Fruit fly (Drosophila melanogaster) whole organism, embryonic: ENCODE measurements around the gene Nepl4.
A peak's percentile ranks its signal among the peaks of the same experiment; 100 is the strongest.

Source experiments
- Adf1 ChIP-seq: fragments of 200-800 bp; sonication (Bioruptor generic); IDR thresholded peaks from 2 replicates; pipeline ENCODE4 v1.3.6; 2022; ENCODE audit warnings: missing biosample characterization, missing genetic modification characterization
- C15 ChIP-seq: fragments of 200-800 bp; sonication (Bioruptor generic); IDR thresholded peaks from 3 replicates; pipeline ENCODE4 v1.3.6; 2022; ENCODE audit warnings: missing biosample characterization, missing genetic modification characterization
- CG10274 ChIP-seq: fragments of 200-800 bp; sonication (Bioruptor generic); optimal IDR thresholded peaks from 3 replicates; lab custom pipeline; 2017; ENCODE audit warnings: missing biosample characterization, mild to moderate bottlenecking, missing genetic modification characterization
- CG11085 ChIP-seq: fragments of 200-800 bp; sonication (Bioruptor generic); IDR thresholded peaks from 2 replicates; pipeline ENCODE4 v1.3.6; 2022; ENCODE audit warnings: missing biosample characterization, missing genetic modification characterization
- CG11696 ChIP-seq: fragments of 200-800 bp; sonication (Bioruptor generic); IDR thresholded peaks from 2 replicates; pipeline ENCODE4 v1.3.6; 2022; ENCODE audit warnings: missing biosample characterization, missing genetic modification characterization
- CG13287 ChIP-seq: fragments of 200-800 bp; sonication (Bioruptor generic); IDR thresholded peaks from 2 replicates; pipeline ENCODE4 v1.3.6; 2022; ENCODE audit warnings: missing biosample characterization, missing genetic modification characterization; ENCODE audit not compliant: partially characterized antibody
- CG13296 ChIP-seq: fragments of 200-800 bp; sonication (Bioruptor generic); optimal IDR thresholded peaks from 3 replicates; lab custom pipeline; 2018; ENCODE audit warnings: missing biosample characterization, mild to moderate bottlenecking, missing genetic modification characterization
- CG16813 ChIP-seq: fragments of 200-800 bp; sonication (Bioruptor generic); IDR thresholded peaks from 3 replicates; pipeline ENCODE4 v1.3.6; 2022; ENCODE audit warnings: missing biosample characterization, missing genetic modification characterization; ENCODE audit not compliant: partially characterized antibody
- CG2129 ChIP-seq: fragments of 200-800 bp; sonication (Bioruptor generic); IDR thresholded peaks from 2 replicates; pipeline ENCODE4 v1.3.6; 2022; ENCODE audit warnings: missing biosample characterization, missing genetic modification characterization; ENCODE audit not compliant: partially characterized antibody
- CG2199 ChIP-seq: fragments of 200-800 bp; sonication (Bioruptor generic); IDR thresholded peaks from 3 replicates; pipeline ENCODE4 v1.3.6; 2022; ENCODE audit warnings: missing biosample characterization, missing genetic modification characterization
- CG32772 ChIP-seq: fragments of 200-800 bp; sonication (Bioruptor generic); IDR thresholded peaks from 2 replicates; pipeline ENCODE4 v1.3.6; 2022; ENCODE audit warnings: missing biosample characterization, missing genetic modification characterization
- CG4282 ChIP-seq: fragments of 200-800 bp; sonication (Bioruptor generic); optimal IDR thresholded peaks from 2 replicates; lab custom pipeline; 2016; ENCODE audit warnings: missing biosample characterization, missing genetic modification characterization
- CG5180 ChIP-seq: fragments of 200-800 bp; sonication (Bioruptor generic); optimal IDR thresholded peaks from 3 replicates; lab custom pipeline; 2017; ENCODE audit warnings: missing biosample characterization, missing genetic modification characterization, mild to moderate bottlenecking, moderate library complexity, missing genetic modification reagents
- CG5245 ChIP-seq: fragments of 200-800 bp; sonication (Bioruptor generic); optimal IDR thresholded peaks from 3 replicates; lab custom pipeline; 2016; ENCODE audit warnings: missing biosample characterization, missing genetic modification characterization
- CG5953 ChIP-seq: fragments of 200-800 bp; sonication (Bioruptor generic); IDR thresholded peaks from 2 replicates; pipeline ENCODE4 v1.3.6; 2022; ENCODE audit warnings: missing biosample characterization, missing genetic modification characterization
- CG8281 ChIP-seq: fragments of 200-800 bp; sonication (Bioruptor generic); optimal IDR thresholded peaks from 2 replicates; lab custom pipeline; 2018; ENCODE audit warnings: missing biosample characterization, mild to moderate bottlenecking, missing genetic modification characterization, moderate library complexity
- CG8359 ChIP-seq: fragments of 200-800 bp; sonication (Bioruptor generic); optimal IDR thresholded peaks from 2 replicates; lab custom pipeline; 2017; ENCODE audit warnings: missing biosample characterization, mild to moderate bottlenecking, missing genetic modification characterization, borderline replicate concordance
- D19A ChIP-seq: fragments of 200-800 bp; optimal IDR thresholded peaks from 3 replicates; lab custom pipeline; 2019; ENCODE audit warnings: missing biosample characterization, mild to moderate bottlenecking, missing genetic modification characterization, moderate library complexity
- D19B ChIP-seq: fragments of 200-800 bp; sonication (Bioruptor generic); optimal IDR thresholded peaks from 2 replicates; lab custom pipeline; 2017; ENCODE audit warnings: missing biosample characterization, mild to moderate bottlenecking, missing genetic modification characterization
- Deaf1 ChIP-seq: fragments of 200-800 bp; optimal IDR thresholded peaks from 3 replicates; lab custom pipeline; 2019; ENCODE audit warnings: missing biosample characterization, mild to moderate bottlenecking, missing genetic modification characterization, moderate library complexity
- ERR ChIP-seq: fragments of 200-800 bp; sonication (Bioruptor generic); optimal IDR thresholded peaks from 2 replicates; lab custom pipeline; 2016; ENCODE audit warnings: missing biosample characterization, missing genetic modification characterization
- H15 ChIP-seq: fragments of 200-800 bp; sonication (Bioruptor generic); IDR thresholded peaks from 3 replicates; pipeline ENCODE4 v1.3.6; 2022; ENCODE audit warnings: missing biosample characterization, missing genetic modification characterization
- Hr78 ChIP-seq, 2 experiments: fragments of 200-800 bp in 1 of 2; fragments of >200 bp in 1 of 2; sonication (Bioruptor generic) in 1 of 2; optimal IDR thresholded peaks; 2 replicates each; lab custom pipeline; 2017 to 2019; ENCODE audit warnings: missing biosample characterization in 2 of 2, missing genetic modification characterization in 2 of 2, mild to moderate bottlenecking in 1 of 2, moderate library complexity in 1 of 2
- NC2β ChIP-seq: fragments of 200-800 bp; sonication (Bioruptor generic); optimal IDR thresholded peaks from 2 replicates; lab custom pipeline; 2016; ENCODE audit warnings: missing biosample characterization, missing genetic modification characterization
- Nf-YB ChIP-seq: fragments of 200-800 bp; sonication (Bioruptor generic); optimal IDR thresholded peaks from 3 replicates; lab custom pipeline; 2019; ENCODE audit warnings: missing biosample characterization, mild to moderate bottlenecking, missing genetic modification characterization, moderate library complexity
- Optix ChIP-seq: fragments of 200-800 bp; sonication (Bioruptor generic); IDR thresholded peaks from 3 replicates; pipeline ENCODE4 v1.3.6; 2022; ENCODE audit warnings: missing biosample characterization, missing genetic modification characterization
- Tbp ChIP-seq: fragments of >200 bp; optimal IDR thresholded peaks from 2 replicates; lab custom pipeline; 2018; ENCODE audit warnings: missing biosample characterization, missing genetic modification characterization
- amos ChIP-seq: fragments of 200-800 bp; sonication (Bioruptor generic); IDR thresholded peaks from 2 replicates; pipeline ENCODE4 v1.3.6; 2022; ENCODE audit warnings: missing biosample characterization, missing genetic modification characterization; ENCODE audit not compliant: partially characterized antibody
- chinmo ChIP-seq: fragments of 200-800 bp; sonication (Bioruptor generic); IDR thresholded peaks from 4 replicates; pipeline ENCODE4 v1.3.6; 2022; ENCODE audit warnings: missing biosample characterization, missing genetic modification characterization; ENCODE audit not compliant: partially characterized antibody
- ci ChIP-seq: fragments of 200-800 bp; sonication (Bioruptor generic); IDR thresholded peaks from 3 replicates; pipeline ENCODE4 v1.3.6; 2022; ENCODE audit warnings: missing biosample characterization, missing genetic modification characterization
- corto ChIP-seq: fragments of 200-800 bp; sonication (Bioruptor generic); optimal IDR thresholded peaks from 2 replicates; lab custom pipeline; 2016; ENCODE audit warnings: missing biosample characterization, mild to moderate bottlenecking, missing genetic modification characterization, moderate library complexity
- crc ChIP-seq: fragments of 200-800 bp; sonication (Bioruptor generic); optimal IDR thresholded peaks from 2 replicates; lab custom pipeline; 2016; ENCODE audit warnings: missing biosample characterization, missing genetic modification characterization
- cwo ChIP-seq: fragments of 200-800 bp; sonication (Bioruptor generic); optimal IDR thresholded peaks from 3 replicates; lab custom pipeline; 2017; ENCODE audit warnings: missing biosample characterization, missing genetic modification characterization, mild to moderate bottlenecking, moderate library complexity, missing genetic modification reagents
- da ChIP-seq: fragments of 200-800 bp; sonication (Bioruptor generic); optimal IDR thresholded peaks from 2 replicates; lab custom pipeline; 2016; ENCODE audit warnings: missing biosample characterization, missing genetic modification characterization
- eve ChIP-seq, 2 experiments: fragments of >200 bp; optimal IDR thresholded peaks; 2 replicates each; lab custom pipeline; 2017; ENCODE audit warnings: missing biosample characterization in 2 of 2, missing genetic modification characterization in 2 of 2
- jing ChIP-seq: fragments of 200-800 bp; sonication (Bioruptor generic); optimal IDR thresholded peaks from 2 replicates; lab custom pipeline; 2018; ENCODE audit warnings: missing biosample characterization, mild to moderate bottlenecking, missing genetic modification characterization
- mam ChIP-seq: fragments of 200-800 bp; sonication (Bioruptor generic); optimal IDR thresholded peaks from 3 replicates; lab custom pipeline; 2016; ENCODE audit warnings: missing biosample characterization, missing genetic modification characterization
- mirr ChIP-seq: fragments of 200-800 bp; sonication (Bioruptor generic); optimal IDR thresholded peaks from 3 replicates; lab custom pipeline; 2018; ENCODE audit warnings: missing biosample characterization, mild to moderate bottlenecking, missing genetic modification characterization
- nau ChIP-seq: fragments of 200-800 bp; sonication (Bioruptor generic); optimal IDR thresholded peaks from 3 replicates; lab custom pipeline; 2017; ENCODE audit warnings: missing biosample characterization, mild to moderate bottlenecking, missing genetic modification characterization, missing genetic modification reagents
- pb ChIP-seq: fragments of 200-800 bp; sonication (Bioruptor generic); optimal IDR thresholded peaks from 3 replicates; lab custom pipeline; 2016; ENCODE audit warnings: missing biosample characterization, missing genetic modification characterization
- row ChIP-seq: fragments of 200-800 bp; sonication (Bioruptor generic); IDR thresholded peaks from 3 replicates; pipeline ENCODE4 v1.3.6; 2022; ENCODE audit warnings: missing biosample characterization, missing genetic modification characterization
- sc ChIP-seq, 3 experiments: fragments of >200 bp in 2 of 3; fragments of 200-800 bp in 1 of 3; sonication (Bioruptor generic) in 1 of 3; optimal IDR thresholded peaks; 2 replicates in 2 of 3; 3 replicates in 1 of 3; lab custom pipeline; 2017; ENCODE audit warnings: mild to moderate bottlenecking in 1 of 3, missing biosample characterization in 1 of 3, missing genetic modification characterization in 1 of 3, missing genetic modification reagents in 1 of 3
- sens-2 ChIP-seq: fragments of 200-800 bp; sonication (Bioruptor generic); IDR thresholded peaks from 2 replicates; pipeline ENCODE4 v1.3.6; 2022; ENCODE audit warnings: missing biosample characterization, missing genetic modification characterization
- sim ChIP-seq: fragments of 200-800 bp; sonication (Bioruptor generic); IDR thresholded peaks from 2 replicates; pipeline ENCODE4 v1.3.6; 2022; ENCODE audit warnings: missing biosample characterization, missing genetic modification characterization
- sisA ChIP-seq: fragments of 200-800 bp; sonication (Bioruptor generic); IDR thresholded peaks from 2 replicates; pipeline ENCODE4 v1.3.6; 2022; ENCODE audit warnings: missing biosample characterization, missing genetic modification characterization
- twi ChIP-seq: fragments of 200-800 bp; optimal IDR thresholded peaks from 2 replicates; lab custom pipeline; 2019; ENCODE audit warnings: missing biosample characterization, mild to moderate bottlenecking, missing genetic modification characterization, moderate library complexity
- zf30C ChIP-seq: fragments of 200-800 bp; sonication (Bioruptor generic); optimal IDR thresholded peaks from 3 replicates; lab custom pipeline; 2018; ENCODE audit warnings: missing biosample characterization, mild to moderate bottlenecking, missing genetic modification characterization
- zfh1 ChIP-seq: fragments of 200-800 bp; sonication (Bioruptor generic); IDR thresholded peaks from 3 replicates; pipeline ENCODE4 v1.3.6; 2022; ENCODE audit warnings: missing biosample characterization, missing genetic modification characterization

Gene Nepl4

DNA sequence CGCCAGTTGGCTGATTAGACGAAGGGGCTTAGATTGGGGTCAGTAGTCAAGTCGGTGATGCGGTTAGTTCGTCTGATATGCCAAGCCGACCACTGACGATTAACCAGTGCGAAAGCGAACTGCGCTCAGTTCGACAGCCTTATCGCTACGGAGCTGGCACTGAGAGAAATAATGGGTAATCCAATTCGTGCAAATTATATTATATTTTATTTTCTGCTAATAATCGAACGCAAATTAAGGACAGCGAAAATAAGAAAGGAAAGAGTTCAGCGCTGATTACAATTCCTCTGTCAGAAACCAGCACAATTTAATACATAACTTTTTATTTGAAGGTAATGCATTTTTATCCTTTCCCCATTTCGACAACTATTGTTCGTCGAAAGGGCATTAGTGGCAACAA, 29.5 kb downstream of the Nepl4 start, which contains the start of gene CG42369:
CG42369 (minus strand) TSS at position 101 of the 400 bp plus-strand sequence.
- TF ChIP-seq CG16813 (GFP tag; lab: Robert Waterston, UW) (no peak), D19B (no peak), zf30C (GFP tag; lab: Kevin White, UChicago) (no peak), C15 (GFP tag; lab: Robert Waterston, UW) (no peak), Adf1 (no peak), CG5245 (no peak), sens-2 (GFP tag; lab: Robert Waterston, UW) (no peak), CG10274 (GFP tag; lab: Kevin White, UChicago) (no peak), CG11085 (GFP tag; lab: Robert Waterston, UW) (no peak), mam (GFP tag; lab: Kevin White, UChicago) (no peak), CG4282 (no peak), CG5953 (no peak), ci (GFP tag; lab: Robert Waterston, UW) (no peak), CG32772 (GFP tag; lab: Robert Waterston, UW) (no peak), zfh1 (GFP tag; lab: Robert Waterston, UW) (no peak), CG5180 (GFP tag; lab: Kevin White, UChicago) (no peak)

- TF ChIP-seq CG5180 (GFP tag; lab: Kevin White, UChicago) (peak; percentile 47), mirr (GFP tag; lab: Kevin White, UChicago) (peak; percentile 11), twi (peak; percentile 76), row (no peak), NC2β (GFP tag; lab: Kevin White, UChicago) (no peak), da (GFP tag; lab: Kevin White, UChicago) (no peak), zfh1 (GFP tag; lab: Robert Waterston, UW) (no peak), sim (no peak), CG13296 (GFP tag; lab: Kevin White, UChicago) (no peak), chinmo (GFP tag; lab: Robert Waterston, UW) (0 out of 4 replicates have a peak, but pooled peaks have one; percentile 18), Tbp (no peak), nau (no peak), eve (GFP tag; optimal IDR thresholded peaks at IDR 0.05; lab: Kevin White, UChicago) (no peak), CG2199 (0 out of 3 replicates have a peak, but pooled peaks have one; percentile 64), Optix (GFP tag; lab: Robert Waterston, UW) (0 out of 3 replicates have a peak, but pooled peaks have one; percentile 16), ERR (GFP tag; lab: Kevin White, UChicago) (no peak), crc (no peak), jing (GFP tag; lab: Kevin White, UChicago) (peak; percentile 16), cwo (no peak), CG2129 (GFP tag; lab: Robert Waterston, UW) (no peak), pb (GFP tag; lab: Kevin White, UChicago) (no peak), corto (no peak), Nf-YB (GFP tag; lab: Kevin White, UChicago) (no peak), CG8281 (tag; lab: Kevin White, UChicago) (no peak), D19A (tag; lab: Kevin White, UChicago) (no peak), sisA (no peak), sc (optimal IDR thresholded peaks at IDR 0.05; lab: Kevin White, UChicago) (no peak), sc (GFP tag; optimal IDR thresholded peaks at IDR 0.05; lab: Kevin White, UChicago) (no peak), CG11696 (GFP tag; lab: Robert Waterston, UW) (no peak), Hr78 (GFP tag; optimal IDR thresholded peaks at IDR 0.05; lab: Kevin White, UChicago) (peak in 1 of 2 experiments; percentile 63), amos (GFP tag; lab: Robert Waterston, UW) (peak; percentile 19; the same call in 1 of the 2 replicates), H15 (no peak), ci (GFP tag; lab: Robert Waterston, UW) (peak; percentile 23; the same call in 1 of the 3 replicates), Deaf1 (tag; lab: Kevin White, UChicago) (peak; percentile 99), CG13287 (GFP tag; lab: Robert Waterston, UW) (peak; percentile 24; the same call in 1 of the 2 replicates), CG8359 (GFP tag; lab: Kevin White, UChicago) (no peak)
Observed at dm6 chr2L:6411089-6411757, 43.5 kb downstream of the Nepl4 start, which contains the start of gene DIP-epsilon. DIP-epsilon (minus strand) TSS chr2L:6411326.
